Worm (Caenorhabditis elegans): ENCODE data around the gene elo-5.

- TF ChIP-seq snpc-4 (tag; optimal IDR thresholded peaks at IDR 0.05): no peak
- TF ChIP-seq ztf-11 (tag; optimal IDR thresholded peaks at IDR 0.05): no peak
- no peak for TF ChIP-seq nhr-76 (tag; optimal IDR thresholded peaks at IDR 0.05)
- no peak for TF ChIP-seq nhr-84 (tag; optimal IDR thresholded peaks at IDR 0.05)
Measured at ce11 chrIV:5400609-5401008, 23.7 kb upstream of the elo-5 start, which contains the start of gene ZK616.1.
